Worm (Caenorhabditis elegans): Measurements from ENCODE around the gene slc-25A18.2.

slc-25A18.2 gene

ce11 chrIV:7465857-7466256, 9.0 kb upstream of the slc-25A18.2 start, which contains the start of gene F13B6.3:
Gene F13B6.3, minus strand, starts transcription at chrIV:7465957.
- TF ChIP-seq lin-39 (tag; optimal IDR thresholded peaks at IDR 0.05) (no peak), ets-5 (GFP tag; IDR thresholded peaks at IDR 0.05) (no peak), pag-3 (tag; optimal IDR thresholded peaks at IDR 0.05; ENCODE audit: borderline replicate concordance, insufficient read depth) (no peak), mdl-1 (tag; optimal IDR thresholded peaks at IDR 0.05) (no peak), sox-4 (tag; optimal IDR thresholded peaks at IDR 0.05) (no peak), unc-62 (GFP tag; optimal IDR thresholded peaks at IDR 0.05) (no peak), unc-86 (tag; optimal IDR thresholded peaks at IDR 0.05) (no peak), lir-3 (tag; optimal IDR thresholded peaks at IDR 0.05; ENCODE audit: poor library complexity) (no peak)

DNA sequence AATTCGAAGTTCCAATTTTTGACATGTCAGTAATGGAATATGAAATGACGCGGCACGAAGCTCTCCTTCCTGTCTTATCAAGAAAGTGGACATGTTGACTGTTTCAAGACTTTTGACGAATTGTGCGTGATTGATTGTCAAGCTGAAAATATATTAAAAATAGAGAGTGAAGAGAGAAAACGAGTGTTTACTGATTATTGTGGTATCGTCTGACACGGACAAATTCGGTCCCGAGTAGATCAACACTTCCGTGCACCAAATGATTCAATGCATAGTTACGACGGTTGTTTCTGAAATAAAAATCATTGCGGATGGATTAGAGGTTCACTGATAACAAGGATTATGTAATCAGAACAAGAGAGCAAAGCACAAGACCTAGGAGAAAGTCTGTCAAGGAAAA, 7.7 kb upstream of the slc-25A18.2 start:
- TF ChIP-seq nhr-71 (tag; optimal IDR thresholded peaks at IDR 0.05) (no peak), lir-3 (tag; optimal IDR thresholded peaks at IDR 0.05; ENCODE audit: poor library complexity) (no peak), lin-13 (GFP tag; optimal IDR thresholded peaks at IDR 0.05) (no peak), zag-1 (tag; optimal IDR thresholded peaks at IDR 0.05) (no peak), alr-1 (tag; optimal IDR thresholded peaks at IDR 0.05; ENCODE audit: borderline replicate concordance) (no peak), nhr-76 (tag; optimal IDR thresholded peaks at IDR 0.05) (no peak), jun-1 (tag; optimal IDR thresholded peaks at IDR 0.05) (peak; percentile 55), nhr-77 (tag; optimal IDR thresholded peaks at IDR 0.05) (no peak), nhr-84 (tag; optimal IDR thresholded peaks at IDR 0.05) (no peak), sup-37 (GFP tag; optimal IDR thresholded peaks at IDR 0.05) (no peak), nhr-90 (tag; optimal IDR thresholded peaks at IDR 0.05; ENCODE audit: poor library complexity) (no peak), hlh-17 (GFP tag; optimal IDR thresholded peaks at IDR 0.05; ENCODE audit: borderline replicate concordance) (no peak), elt-2 (tag; optimal IDR thresholded peaks at IDR 0.05) (peak; percentile 46), Y116A8C.19 (tag; optimal IDR thresholded peaks at IDR 0.05; ENCODE audit: borderline replicate concordance) (no peak), efl-1 (optimal IDR thresholded peaks at IDR 0.05) (no peak), efl-1 (GFP tag; optimal IDR thresholded peaks at IDR 0.05 in 1 of 2) (peak in 1 of 2 experiments; percentile 33)

DNA sequence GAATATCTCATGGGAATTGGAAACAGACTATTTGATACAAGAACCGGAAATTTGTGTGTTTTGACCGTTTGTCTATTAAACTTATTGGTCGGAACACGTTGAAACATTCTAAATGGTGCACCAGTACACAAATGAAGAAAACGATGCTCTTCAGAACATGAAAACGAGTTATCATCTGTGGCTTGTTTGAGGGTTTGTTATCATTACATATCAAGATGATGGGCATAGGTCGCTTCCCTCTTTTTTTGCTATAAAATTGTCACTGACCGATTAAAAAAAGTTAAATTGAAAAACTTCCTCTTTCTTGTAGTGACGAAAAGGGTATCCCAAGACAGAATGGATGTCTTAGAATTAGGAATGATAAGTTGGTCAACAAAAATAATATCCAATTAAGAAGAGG, 6.2 kb upstream of the slc-25A18.2 start:
- TF ChIP-seq nhr-76 (tag; optimal IDR thresholded peaks at IDR 0.05) (no peak), unc-86 (tag; optimal IDR thresholded peaks at IDR 0.05) (no peak), C34B4.2 (tag; optimal IDR thresholded peaks at IDR 0.05) (no peak), ztf-11 (tag; optimal IDR thresholded peaks at IDR 0.05) (no peak), ceh-90 (tag; optimal IDR thresholded peaks at IDR 0.05) (no peak), nhr-19 (GFP tag; conservative IDR thresholded peaks at IDR 0.05) (no peak), nhr-85 (tag) (no peak), nhr-77 (tag; optimal IDR thresholded peaks at IDR 0.05) (no peak), ceh-63 (GFP tag; optimal IDR thresholded peaks at IDR 0.05) (no peak), ztf-4 (tag; optimal IDR thresholded peaks at IDR 0.05) (no peak), fkh-4 (tag; optimal IDR thresholded peaks at IDR 0.05; ENCODE audit: borderline replicate concordance) (no peak), dsc-1 (tag; optimal IDR thresholded peaks at IDR 0.05) (no peak), rnt-1 (tag; optimal IDR thresholded peaks at IDR 0.05) (no peak), lin-15B (tag; optimal IDR thresholded peaks at IDR 0.05) (no peak), pqm-1 (tag; optimal IDR thresholded peaks at IDR 0.05) (no peak), Y116A8C.19 (tag; optimal IDR thresholded peaks at IDR 0.05; ENCODE audit: borderline replicate concordance) (no peak), nhr-12 (tag; optimal IDR thresholded peaks at IDR 0.05) (no peak), mab-9 (GFP tag; IDR thresholded peaks at IDR 0.05) (no peak)

- TF ChIP-seq nhr-85 (tag) (peak; percentile 54), lin-14 (GFP tag; optimal IDR thresholded peaks at IDR 0.05) (peak; percentile 45), tbx-2 (tag; optimal IDR thresholded peaks at IDR 0.05) (peak; percentile 56), elt-3 (tag; optimal IDR thresholded peaks at IDR 0.05) (peak in 5 of 6 experiments; percentile 13 to 90 (median 29)), pax-3 (tag; optimal IDR thresholded peaks at IDR 0.05) (no peak), lin-35 (GFP tag; optimal IDR thresholded peaks at IDR 0.05) (peak in 1 of 2 experiments; percentile 35), ces-1 (GFP tag; optimal IDR thresholded peaks at IDR 0.05) (no peak), blmp-1 (tag; optimal IDR thresholded peaks at IDR 0.05) (peak; percentile 55), hlh-17 (GFP tag; optimal IDR thresholded peaks at IDR 0.05; ENCODE audit: borderline replicate concordance) (no peak), nhr-20 (tag; optimal IDR thresholded peaks at IDR 0.05) (peak; percentile 66), efl-1 (optimal IDR thresholded peaks at IDR 0.05) (no peak), efl-1 (GFP tag; optimal IDR thresholded peaks at IDR 0.05 in 1 of 2) (peak in 1 of 2 experiments; percentile 20), ceh-88 (GFP tag; IDR thresholded peaks at IDR 0.05) (no peak)
Observed at ce11 chrIV:7469782-7470413, 4.9 kb upstream of the slc-25A18.2 start, which contains the start of gene F55G1.7. Gene F55G1.7, minus strand, starts transcription at chrIV:7469832.

All from whole organism, L1 larva.